Worm (Caenorhabditis elegans): ENCODE results near the gene let-756.

The let-756 gene

DNA sequence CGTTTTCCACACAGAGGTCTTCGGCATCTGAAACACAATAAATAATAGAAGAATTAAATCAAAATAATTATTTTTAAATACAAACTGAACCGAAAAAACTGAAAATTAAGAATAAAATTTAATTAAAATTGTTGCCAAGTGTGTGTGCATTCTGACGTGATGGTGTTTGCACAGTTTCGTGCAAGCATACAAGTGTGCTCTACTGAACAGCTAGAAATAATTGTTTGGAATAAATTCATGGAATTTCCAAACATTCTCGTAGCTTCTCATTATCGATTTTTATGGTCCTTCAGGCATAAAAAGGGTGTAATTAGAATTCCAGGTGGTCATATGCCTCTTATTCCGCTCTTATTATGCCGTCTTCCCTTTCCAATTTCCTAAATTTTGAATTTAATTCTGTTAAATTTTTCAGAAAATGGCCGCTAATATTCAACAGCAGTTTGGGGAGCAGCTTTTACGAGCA is 24.9 kb downstream of the let-756 start, which contains the start of the genes mrps-17 and txdc-9:
TSS of gene mrps-17 (minus strand) at position 33 of the 463 bp plus-strand sequence.
TSS of gene txdc-9 (plus strand) at position 413 of the 463 bp plus-strand sequence.
- TF ChIP-seq ces-1 (GFP tag; optimal IDR thresholded peaks at IDR 0.05), result peak; percentile 87
- peak; percentile 40 for TF ChIP-seq C04F5.9 (tag; optimal IDR thresholded peaks at IDR 0.05)
- TF ChIP-seq nhr-20 (tag; optimal IDR thresholded peaks at IDR 0.05), result peak; percentile 78
- TF ChIP-seq lin-35 (GFP tag; optimal IDR thresholded peaks at IDR 0.05), result peak; percentile 80 to 88
- TF ChIP-seq sox-4 (tag; optimal IDR thresholded peaks at IDR 0.05), result no peak
- TF ChIP-seq nhr-71 (tag; optimal IDR thresholded peaks at IDR 0.05), result peak; percentile 86
- TF ChIP-seq dsc-1 (tag; optimal IDR thresholded peaks at IDR 0.05), result no peak
- TF ChIP-seq nhr-28 (tag; optimal IDR thresholded peaks at IDR 0.05), result no peak
- peak; percentile 70 for TF ChIP-seq tbx-2 (tag; optimal IDR thresholded peaks at IDR 0.05)
- TF ChIP-seq ceh-8 (GFP tag; optimal IDR thresholded peaks at IDR 0.05), result peak; percentile 57
- no peak for TF ChIP-seq sup-37 (GFP tag; optimal IDR thresholded peaks at IDR 0.05)
- no peak for TF ChIP-seq nhr-11 (tag; optimal IDR thresholded peaks at IDR 0.05)
- TF ChIP-seq F16B12.6 (tag; optimal IDR thresholded peaks at IDR 0.05), result peak; percentile 98
- TF ChIP-seq hlh-17 (GFP tag; optimal IDR thresholded peaks at IDR 0.05; ENCODE audit: borderline replicate concordance), result no peak
- TF ChIP-seq nhr-19 (GFP tag; conservative IDR thresholded peaks at IDR 0.05), result peak; percentile 75
- no peak for TF ChIP-seq unc-98 (GFP tag; IDR thresholded peaks at IDR 0.05)
- no peak; the same call in 1 of the 2 replicates for TF ChIP-seq ceh-88 (GFP tag; IDR thresholded peaks at IDR 0.05)
- TF ChIP-seq elt-2 (tag; optimal IDR thresholded peaks at IDR 0.05), result peak; percentile 2
- TF ChIP-seq lin-13 (GFP tag; optimal IDR thresholded peaks at IDR 0.05), result peak; percentile 59
- TF ChIP-seq snu-23 (GFP tag; optimal IDR thresholded peaks at IDR 0.05), result peak; percentile 82
- no peak for TF ChIP-seq irx-1 (tag; optimal IDR thresholded peaks at IDR 0.05)
- no peak for TF ChIP-seq blmp-1 (tag; optimal IDR thresholded peaks at IDR 0.05)
- TF ChIP-seq nhr-90 (tag; optimal IDR thresholded peaks at IDR 0.05; ENCODE audit: poor library complexity), result peak; percentile 61
- no peak for TF ChIP-seq jun-1 (tag; optimal IDR thresholded peaks at IDR 0.05)
- no peak for TF ChIP-seq ets-5 (GFP tag; IDR thresholded peaks at IDR 0.05)
- peak; percentile 70 to 84 (median 78) for TF ChIP-seq dpl-1 (GFP tag; optimal IDR thresholded peaks at IDR 0.05)
- no peak for TF ChIP-seq zip-4 (GFP tag; optimal IDR thresholded peaks at IDR 0.05)
- no peak for TF ChIP-seq alr-1 (tag; optimal IDR thresholded peaks at IDR 0.05; ENCODE audit: borderline replicate concordance)
- peak; percentile 86 for TF ChIP-seq vab-15 (tag; optimal IDR thresholded peaks at IDR 0.05)
- peak; percentile 54 for TF ChIP-seq isw-1 (GFP tag; IDR thresholded peaks at IDR 0.05)
- TF ChIP-seq efl-1 (optimal IDR thresholded peaks at IDR 0.05), result peak; percentile 80 to 81
- TF ChIP-seq efl-1 (GFP tag; optimal IDR thresholded peaks at IDR 0.05 in 1 of 2), result peak; percentile 80 to 96
- TF ChIP-seq lin-14 (GFP tag; optimal IDR thresholded peaks at IDR 0.05), result peak; percentile 84
- peak; percentile 97 for TF ChIP-seq unc-130 (tag; optimal IDR thresholded peaks at IDR 0.05)
- TF ChIP-seq lsy-2 (tag; optimal IDR thresholded peaks at IDR 0.05), result peak; percentile 87 to 93
- TF ChIP-seq mep-1 (tag; optimal IDR thresholded peaks at IDR 0.05), result peak; percentile 97
- TF ChIP-seq xbp-1 (tag; optimal IDR thresholded peaks at IDR 0.05), result peak; percentile 68
- peak; percentile 71 for TF ChIP-seq aly-2 (tag; optimal IDR thresholded peaks at IDR 0.05)
- peak; percentile 82 for TF ChIP-seq lin-15B (tag; optimal IDR thresholded peaks at IDR 0.05)
- TF ChIP-seq hlh-4 (tag; optimal IDR thresholded peaks at IDR 0.05), result no peak
- TF ChIP-seq fkh-4 (tag; optimal IDR thresholded peaks at IDR 0.05; ENCODE audit: borderline replicate concordance), result no peak
- TF ChIP-seq elt-3 (tag; optimal IDR thresholded peaks at IDR 0.05), result peak in 2 of 6 experiments; percentile 45 to 76
- no peak for TF ChIP-seq pag-3 (tag; optimal IDR thresholded peaks at IDR 0.05; ENCODE audit: borderline replicate concordance, insufficient read depth)
- peak; percentile 78 for TF ChIP-seq rnt-1 (tag; optimal IDR thresholded peaks at IDR 0.05)
- peak; percentile 45 to 85 (median 60) for TF ChIP-seq ceh-82 (tag; optimal IDR thresholded peaks at IDR 0.05)
- peak; percentile 78 for TF ChIP-seq nhr-47 (tag; optimal IDR thresholded peaks at IDR 0.05)
- peak; percentile 30 for TF ChIP-seq nhr-77 (tag; optimal IDR thresholded peaks at IDR 0.05)
- TF ChIP-seq aha-1 (tag; optimal IDR thresholded peaks at IDR 0.05), result no peak
- peak; percentile 62 for TF ChIP-seq fkh-10 (GFP tag; optimal IDR thresholded peaks at IDR 0.05)
- peak; percentile 20 for TF ChIP-seq nhr-237 (tag; optimal IDR thresholded peaks at IDR 0.05)
- TF ChIP-seq egl-13 (tag; optimal IDR thresholded peaks at IDR 0.05), result peak; percentile 64
- TF ChIP-seq mef-2 (tag; optimal IDR thresholded peaks at IDR 0.05), result no peak

All from whole organism, L1 larva.